Fruit fly (Drosophila melanogaster) whole organism, embryonic: Measurements from ENCODE around the gene RpS12.

Experiments
- B-H2 ChIP-seq: fragments of 200-800 bp; sonication (Bioruptor generic); optimal IDR thresholded peaks from 2 replicates; lab custom pipeline; 2018; ENCODE audit warnings: missing biosample characterization, mild to moderate bottlenecking, missing genetic modification characterization
- Blimp-1 ChIP-seq: fragments of 200-800 bp; sonication (Bioruptor generic); optimal IDR thresholded peaks from 3 replicates; lab custom pipeline; 2018; ENCODE audit warnings: missing biosample characterization, missing genetic modification characterization, mild to moderate bottlenecking, moderate library complexity, missing genetic modification reagents
- C15 ChIP-seq: fragments of 200-800 bp; sonication (Bioruptor generic); IDR thresholded peaks from 3 replicates; pipeline ENCODE4 v1.3.6; 2022; ENCODE audit warnings: missing biosample characterization, missing genetic modification characterization
- CG10274 ChIP-seq: fragments of 200-800 bp; sonication (Bioruptor generic); optimal IDR thresholded peaks from 3 replicates; lab custom pipeline; 2017; ENCODE audit warnings: missing biosample characterization, mild to moderate bottlenecking, missing genetic modification characterization
- CG10321 ChIP-seq: fragments of 200-800 bp; sonication (Bioruptor generic); IDR thresholded peaks from 2 replicates; pipeline ENCODE4 v1.3.6; 2022; ENCODE audit warnings: missing biosample characterization, missing genetic modification characterization
- CG11085 ChIP-seq: fragments of 200-800 bp; sonication (Bioruptor generic); IDR thresholded peaks from 2 replicates; pipeline ENCODE4 v1.3.6; 2022; ENCODE audit warnings: missing biosample characterization, missing genetic modification characterization
- CG12942 ChIP-seq: fragments of 200-800 bp; sonication (Bioruptor generic); optimal IDR thresholded peaks from 3 replicates; lab custom pipeline; 2016; ENCODE audit warnings: missing biosample characterization, missing genetic modification characterization
- CG1529 ChIP-seq: fragments of 200-800 bp; sonication (Bioruptor generic); optimal IDR thresholded peaks from 3 replicates; lab custom pipeline; 2018; ENCODE audit warnings: missing biosample characterization, missing genetic modification characterization
- CG15514 ChIP-seq: fragments of 200-800 bp; sonication (Bioruptor generic); optimal IDR thresholded peaks from 3 replicates; lab custom pipeline; 2017; ENCODE audit warnings: missing biosample characterization, missing genetic modification characterization, mild to moderate bottlenecking, moderate library complexity, missing genetic modification reagents
- CG16813 ChIP-seq: fragments of 200-800 bp; sonication (Bioruptor generic); IDR thresholded peaks from 3 replicates; pipeline ENCODE4 v1.3.6; 2022; ENCODE audit warnings: missing biosample characterization, missing genetic modification characterization; ENCODE audit not compliant: partially characterized antibody
- CG17359 ChIP-seq: fragments of 200-800 bp; sonication (Bioruptor generic); optimal IDR thresholded peaks from 3 replicates; lab custom pipeline; 2018; ENCODE audit warnings: missing biosample characterization, mild to moderate bottlenecking, missing genetic modification characterization, moderate library complexity
- CG18619 ChIP-seq: fragments of 200-800 bp; sonication (Bioruptor generic); optimal IDR thresholded peaks from 3 replicates; lab custom pipeline; 2017; ENCODE audit warnings: missing biosample characterization, mild to moderate bottlenecking, missing genetic modification characterization
- CG34376 ChIP-seq: fragments of 200-800 bp; sonication (Bioruptor generic); optimal IDR thresholded peaks from 2 replicates; lab custom pipeline; 2018; ENCODE audit warnings: missing biosample characterization, mild to moderate bottlenecking, missing genetic modification characterization
- CG4424 ChIP-seq: fragments of 200-800 bp; sonication (Bioruptor generic); optimal IDR thresholded peaks from 3 replicates; lab custom pipeline; 2016; ENCODE audit warnings: missing biosample characterization, missing genetic modification characterization
- CG4707 ChIP-seq: fragments of 200-800 bp; sonication (Bioruptor generic); optimal IDR thresholded peaks from 2 replicates; lab custom pipeline; 2018; ENCODE audit warnings: missing biosample characterization, mild to moderate bottlenecking, missing genetic modification characterization, moderate library complexity
- CG6683 ChIP-seq: fragments of 200-800 bp; sonication (Bioruptor generic); optimal IDR thresholded peaks from 2 replicates; lab custom pipeline; 2017; ENCODE audit warnings: missing biosample characterization, mild to moderate bottlenecking, missing genetic modification characterization, missing genetic modification reagents
- CG6813 ChIP-seq: fragments of 200-800 bp; sonication (Bioruptor generic); optimal IDR thresholded peaks from 2 replicates; lab custom pipeline; 2017; ENCODE audit warnings: missing biosample characterization, missing genetic modification characterization, mild to moderate bottlenecking, moderate library complexity, missing genetic modification reagents
- CG7786 ChIP-seq: fragments of 200-800 bp; sonication (Bioruptor generic); optimal IDR thresholded peaks from 2 replicates; lab custom pipeline; 2016; ENCODE audit warnings: missing biosample characterization, missing genetic modification characterization
- CG8290 ChIP-seq, 3 experiments: fragments of 200-800 bp; sonication (Bioruptor generic); optimal IDR thresholded peaks; 2 replicates each; lab custom pipeline; 2016 to 2019; ENCODE audit warnings: missing biosample characterization in 3 of 3, missing genetic modification characterization in 3 of 3, mild to moderate bottlenecking in 2 of 3, moderate library complexity in 1 of 3
- CG9609 ChIP-seq: fragments of 200-800 bp; sonication (Bioruptor generic); optimal IDR thresholded peaks from 3 replicates; lab custom pipeline; 2016; ENCODE audit warnings: missing biosample characterization, missing genetic modification characterization
- CTCF ChIP-seq: fragments of 200-800 bp; sonication (Bioruptor generic); optimal IDR thresholded peaks from 2 replicates; lab custom pipeline; 2017; ENCODE audit warnings: missing biosample characterization, mild to moderate bottlenecking, missing genetic modification characterization, moderate library complexity
- CoRest ChIP-seq: fragments of 200-800 bp; sonication (Bioruptor generic); optimal IDR thresholded peaks from 3 replicates; lab custom pipeline; 2018; ENCODE audit warnings: missing biosample characterization, mild to moderate bottlenecking, missing genetic modification characterization, moderate library complexity
- HmgZ ChIP-seq: fragments of 200-800 bp; sonication (Bioruptor generic); optimal IDR thresholded peaks from 2 replicates; lab custom pipeline; 2018; ENCODE audit warnings: missing biosample characterization, mild to moderate bottlenecking, missing genetic modification characterization
- Hr78 ChIP-seq, 2 experiments: fragments of 200-800 bp in 1 of 2; fragments of >200 bp in 1 of 2; sonication (Bioruptor generic) in 1 of 2; optimal IDR thresholded peaks; 2 replicates each; lab custom pipeline; 2017 to 2019; ENCODE audit warnings: missing biosample characterization in 2 of 2, missing genetic modification characterization in 2 of 2, mild to moderate bottlenecking in 1 of 2, moderate library complexity in 1 of 2
- Lhr ChIP-seq: fragments of 200-800 bp; sonication (Bioruptor generic); optimal IDR thresholded peaks from 3 replicates; lab custom pipeline; 2017; ENCODE audit warnings: mild to moderate bottlenecking, missing biosample characterization, missing genetic modification reagents, missing genetic modification characterization
- Max ChIP-seq: fragments of 200-800 bp; sonication (Bioruptor generic); optimal IDR thresholded peaks from 2 replicates; lab custom pipeline; 2016; ENCODE audit warnings: missing biosample characterization, mild to moderate bottlenecking, missing genetic modification characterization
- Myb ChIP-seq: fragments of 200-800 bp; sonication (Bioruptor generic); optimal IDR thresholded peaks from 2 replicates; lab custom pipeline; 2016; ENCODE audit warnings: missing biosample characterization, missing genetic modification characterization
- NC2α ChIP-seq: fragments of 200-800 bp; sonication (Bioruptor generic); optimal IDR thresholded peaks from 2 replicates; lab custom pipeline; 2016; ENCODE audit warnings: missing biosample characterization, missing genetic modification characterization
- Nf-YB ChIP-seq: fragments of 200-800 bp; sonication (Bioruptor generic); optimal IDR thresholded peaks from 3 replicates; lab custom pipeline; 2019; ENCODE audit warnings: missing biosample characterization, mild to moderate bottlenecking, missing genetic modification characterization, moderate library complexity
- Spps ChIP-seq: fragments of 200-800 bp; sonication (Bioruptor generic); optimal IDR thresholded peaks from 2 replicates; lab custom pipeline; 2018; ENCODE audit warnings: missing biosample characterization, mild to moderate bottlenecking, missing genetic modification characterization
- abd-A ChIP-seq: fragments of 200-800 bp; sonication (Bioruptor generic); optimal IDR thresholded peaks from 3 replicates; lab custom pipeline; 2019; ENCODE audit warnings: missing biosample characterization, mild to moderate bottlenecking, missing genetic modification characterization, moderate library complexity
- chinmo ChIP-seq: fragments of 200-800 bp; sonication (Bioruptor generic); IDR thresholded peaks from 4 replicates; pipeline ENCODE4 v1.3.6; 2022; ENCODE audit warnings: missing biosample characterization, missing genetic modification characterization; ENCODE audit not compliant: partially characterized antibody
- chn ChIP-seq: fragments of 200-800 bp; sonication (Bioruptor generic); optimal IDR thresholded peaks from 2 replicates; lab custom pipeline; 2016; ENCODE audit warnings: missing biosample characterization, missing genetic modification characterization
- danr ChIP-seq: fragments of 200-800 bp; sonication (Bioruptor generic); IDR thresholded peaks from 2 replicates; pipeline ENCODE4 v1.3.6; 2022; ENCODE audit warnings: missing biosample characterization, missing genetic modification characterization
- eve ChIP-seq, 2 experiments: fragments of >200 bp; optimal IDR thresholded peaks; 2 replicates each; lab custom pipeline; 2017; ENCODE audit warnings: missing biosample characterization in 2 of 2, missing genetic modification characterization in 2 of 2
- exex ChIP-seq: fragments of 200-800 bp; sonication (Bioruptor generic); optimal IDR thresholded peaks from 4 replicates; lab custom pipeline; 2018; ENCODE audit warnings: missing biosample characterization, mild to moderate bottlenecking, missing genetic modification characterization, moderate library complexity
- fd102C ChIP-seq: fragments of 200-800 bp; sonication (Bioruptor generic); optimal IDR thresholded peaks from 2 replicates; lab custom pipeline; 2018; ENCODE audit warnings: missing biosample characterization, mild to moderate bottlenecking, missing genetic modification characterization, moderate library complexity
- ftz-f1 ChIP-seq: fragments of 200-800 bp; sonication (Bioruptor generic); optimal IDR thresholded peaks from 2 replicates; lab custom pipeline; 2016; ENCODE audit warnings: missing biosample characterization, missing genetic modification characterization
- gsb-n ChIP-seq: fragments of 200-800 bp; sonication (Bioruptor generic); optimal IDR thresholded peaks from 3 replicates; lab custom pipeline; 2018; ENCODE audit warnings: missing biosample characterization, mild to moderate bottlenecking, missing genetic modification characterization
- her ChIP-seq: fragments of 200-800 bp; sonication (Bioruptor generic); optimal IDR thresholded peaks from 2 replicates; lab custom pipeline; 2016; ENCODE audit warnings: missing biosample characterization, missing genetic modification characterization
- mirr ChIP-seq: fragments of 200-800 bp; sonication (Bioruptor generic); optimal IDR thresholded peaks from 3 replicates; lab custom pipeline; 2018; ENCODE audit warnings: missing biosample characterization, mild to moderate bottlenecking, missing genetic modification characterization
- nerfin-1 ChIP-seq: fragments of 200-800 bp; sonication (Bioruptor generic); optimal IDR thresholded peaks from 3 replicates; lab custom pipeline; 2019; ENCODE audit warnings: missing biosample characterization, mild to moderate bottlenecking, missing genetic modification characterization, moderate library complexity
- phol ChIP-seq: fragments of 200-800 bp; sonication (Bioruptor generic); optimal IDR thresholded peaks from 3 replicates; lab custom pipeline; 2018; ENCODE audit warnings: missing biosample characterization, mild to moderate bottlenecking, missing genetic modification characterization, moderate library complexity
- ranshi ChIP-seq: fragments of 200-800 bp; sonication (Bioruptor generic); IDR thresholded peaks from 2 replicates; pipeline ENCODE4 v1.3.6; 2022; ENCODE audit warnings: missing biosample characterization, missing genetic modification characterization
- schlank ChIP-seq: fragments of 200-800 bp; sonication (Bioruptor generic); optimal IDR thresholded peaks from 2 replicates; lab custom pipeline; 2018; ENCODE audit warnings: missing biosample characterization, mild to moderate bottlenecking, missing genetic modification characterization
- sisA ChIP-seq: fragments of 200-800 bp; sonication (Bioruptor generic); IDR thresholded peaks from 2 replicates; pipeline ENCODE4 v1.3.6; 2022; ENCODE audit warnings: missing biosample characterization, missing genetic modification characterization
- sob ChIP-seq: fragments of 200-800 bp; sonication (Bioruptor generic); IDR thresholded peaks from 2 replicates; pipeline ENCODE4 v1.3.6; 2022; ENCODE audit warnings: missing biosample characterization, missing genetic modification characterization
- sr ChIP-seq: fragments of 200-800 bp; sonication (Bioruptor generic); IDR thresholded peaks from 3 replicates; pipeline ENCODE4 v1.3.6; 2022; ENCODE audit warnings: missing biosample characterization, missing genetic modification characterization
- sug ChIP-seq: fragments of 200-800 bp; optimal IDR thresholded peaks from 2 replicates; lab custom pipeline; 2019; ENCODE audit warnings: missing biosample characterization, mild to moderate bottlenecking, missing genetic modification characterization, moderate library complexity
- zfh1 ChIP-seq: fragments of 200-800 bp; sonication (Bioruptor generic); IDR thresholded peaks from 3 replicates; pipeline ENCODE4 v1.3.6; 2022; ENCODE audit warnings: missing biosample characterization, missing genetic modification characterization

RpS12 gene

dm6 chr3L:13019249-13019956 lies 3.7 kb upstream of the RpS12 start:
- TF ChIP-seq CG34376: peak; percentile 88
- peak; percentile 25 for TF ChIP-seq mirr (GFP tag; lab: Kevin White, UChicago)
- no peak for TF ChIP-seq Hr78 (GFP tag; optimal IDR thresholded peaks at IDR 0.05; lab: Kevin White, UChicago)
- TF ChIP-seq danr (GFP tag; lab: Robert Waterston, UW): no peak
- no peak for TF ChIP-seq sisA (GFP tag; lab: Robert Waterston, UW)
- TF ChIP-seq CG7786 (GFP tag; lab: Kevin White, UChicago): no peak
- no peak for TF ChIP-seq CG6683 (GFP tag; lab: Kevin White, UChicago)
- no peak for TF ChIP-seq C15 (GFP tag; lab: Robert Waterston, UW)
- TF ChIP-seq zfh1 (GFP tag; lab: Robert Waterston, UW): 0 out of 3 replicates have a peak, but pooled peaks have one; percentile 10
- TF ChIP-seq Nf-YB: no peak
- TF ChIP-seq sug (tag; lab: Kevin White, UChicago): peak; percentile 44
- no peak for TF ChIP-seq nerfin-1
- TF ChIP-seq gsb-n (tag; lab: Kevin White, UChicago): no peak
- TF ChIP-seq CG1529: no peak
- TF ChIP-seq CG12942: no peak
- TF ChIP-seq HmgZ (tag; lab: Kevin White, UChicago): no peak
- no peak for TF ChIP-seq CG4424 (GFP tag; lab: Kevin White, UChicago)
- no peak for TF ChIP-seq sob (GFP tag; lab: Robert Waterston, UW)
- peak in 1 of 2 experiments; percentile 78 for TF ChIP-seq eve (GFP tag; optimal IDR thresholded peaks at IDR 0.05; lab: Kevin White, UChicago)
- no peak for TF ChIP-seq CG18619 (GFP tag; lab: Kevin White, UChicago)
- peak; percentile 64 for TF ChIP-seq ftz-f1 (GFP tag; lab: Kevin White, UChicago)
- 0 out of 4 replicates have a peak, but pooled peaks have one; percentile 71 for TF ChIP-seq chinmo (GFP tag; lab: Robert Waterston, UW)
- no peak for TF ChIP-seq NC2α (GFP tag; lab: Kevin White, UChicago)
- peak; percentile 74 for TF ChIP-seq exex (tag; lab: Kevin White, UChicago)
- no peak for TF ChIP-seq fd102C (GFP tag; lab: Kevin White, UChicago)
- TF ChIP-seq CG10321: no peak
- TF ChIP-seq sr (GFP tag; lab: Robert Waterston, UW): no peak
- TF ChIP-seq CG16813 (GFP tag; lab: Robert Waterston, UW): no peak
- TF ChIP-seq CG6813: no peak
- TF ChIP-seq abd-A (tag; lab: Kevin White, UChicago): peak; percentile 40
- TF ChIP-seq CG11085 (GFP tag; lab: Robert Waterston, UW): no peak
- TF ChIP-seq CG17359 (tag; lab: Kevin White, UChicago): no peak
- no peak for TF ChIP-seq CG10274 (GFP tag; lab: Kevin White, UChicago)
- no peak for TF ChIP-seq Lhr
- TF ChIP-seq ranshi (GFP tag; lab: Robert Waterston, UW): no peak
- TF ChIP-seq, all 482 proteins: peak for 9

- TF ChIP-seq schlank (tag; lab: Kevin White, UChicago): peak; percentile 5
- no peak for TF ChIP-seq CTCF
- TF ChIP-seq Blimp-1 (GFP tag; lab: Kevin White, UChicago): no peak
- TF ChIP-seq her (GFP tag; lab: Kevin White, UChicago): no peak
- TF ChIP-seq Spps (tag; lab: Kevin White, UChicago): no peak
- peak; percentile 18 for TF ChIP-seq Myb (GFP tag; lab: Kevin White, UChicago)
- TF ChIP-seq phol: peak; percentile 10
- no peak for TF ChIP-seq chn (GFP tag; lab: Kevin White, UChicago)
- no peak for TF ChIP-seq CG15514 (GFP tag; lab: Kevin White, UChicago)
- no peak for TF ChIP-seq CG9609 (GFP tag; lab: Kevin White, UChicago)
- no peak for TF ChIP-seq Max (GFP tag; lab: Kevin White, UChicago)
- TF ChIP-seq CG17359 (tag; lab: Kevin White, UChicago): no peak
- TF ChIP-seq CG4707 (GFP tag; lab: Kevin White, UChicago): no peak
- no peak for TF ChIP-seq CG8290 (GFP tag; optimal IDR thresholded peaks at IDR 0.05; lab: Kevin White, UChicago)
- TF ChIP-seq CG8290 (tag; optimal IDR thresholded peaks at IDR 0.05; lab: Kevin White, UChicago): no peak
- no peak for TF ChIP-seq B-H2
- TF ChIP-seq CoRest (tag; lab: Kevin White, UChicago): peak; percentile 11
Measured at dm6 chr3L:13021727-13022126, 1.4 kb upstream of the RpS12 start.
